Worm (Caenorhabditis elegans) whole organism, midembryonic: ENCODE measurements around the gene T26C5.3.

ENCODE experiments used
- T22C8.4 ChIP-seq: fragments of 200-800 bp; sonication (Bioruptor generic); IDR thresholded peaks from 2 replicates; pipeline ENCODE4 v1.3.6; 2022; ENCODE audit warnings: missing genetic modification characterization, missing compliant biosample characterization
- cog-1 ChIP-seq: sonication (generic microtip); optimal IDR thresholded peaks from 2 replicates; lab custom pipeline; 2016; ENCODE audit warnings: missing genetic modification characterization, missing compliant biosample characterization
- flt-1 ChIP-seq: fragments of 200-800 bp; sonication (Bioruptor generic); IDR thresholded peaks from 2 replicates; pipeline ENCODE4 v1.3.6; 2022; ENCODE audit warnings: missing genetic modification characterization, missing compliant biosample characterization
- klf-2 ChIP-seq: fragments of 200-800 bp; sonication (Bioruptor generic); conservative IDR thresholded peaks from 2 replicates; pipeline ENCODE4 v1.3.6; 2022; ENCODE audit warnings: missing genetic modification reagents, missing genetic modification characterization, missing compliant biosample characterization
- med-1 ChIP-seq: sonication (generic microtip); optimal IDR thresholded peaks from 2 replicates; lab custom pipeline; 2017; ENCODE audit warnings: missing genetic modification characterization, mild to moderate bottlenecking, missing compliant biosample characterization, antibody characterized with exemption, missing genetic modification reagents; ENCODE audit not compliant: insufficient read depth
- ref-1 ChIP-seq: fragments of 200-800 bp; sonication (Bioruptor generic); conservative IDR thresholded peaks from 2 replicates; pipeline ENCODE4 v1.3.6; 2022; ENCODE audit warnings: missing genetic modification reagents, missing genetic modification characterization, missing compliant biosample characterization
- tab-1 ChIP-seq: fragments of 200-800 bp; sonication (Bioruptor generic); IDR thresholded peaks from 2 replicates; pipeline ENCODE4 v1.3.6; 2022; ENCODE audit warnings: missing genetic modification characterization, missing compliant biosample characterization
- ztf-23 ChIP-seq: fragments of 200-800 bp; sonication (Bioruptor generic); IDR thresholded peaks from 2 replicates; pipeline ENCODE4 v1.3.6; 2022; ENCODE audit warnings: missing genetic modification reagents, missing genetic modification characterization, missing compliant biosample characterization
- ztf-29 ChIP-seq: fragments of 200-800 bp; sonication (Bioruptor generic); IDR thresholded peaks from 2 replicates; pipeline ENCODE4 v1.3.6; 2022; ENCODE audit warnings: missing genetic modification reagents, missing genetic modification characterization, missing compliant biosample characterization

DNA sequence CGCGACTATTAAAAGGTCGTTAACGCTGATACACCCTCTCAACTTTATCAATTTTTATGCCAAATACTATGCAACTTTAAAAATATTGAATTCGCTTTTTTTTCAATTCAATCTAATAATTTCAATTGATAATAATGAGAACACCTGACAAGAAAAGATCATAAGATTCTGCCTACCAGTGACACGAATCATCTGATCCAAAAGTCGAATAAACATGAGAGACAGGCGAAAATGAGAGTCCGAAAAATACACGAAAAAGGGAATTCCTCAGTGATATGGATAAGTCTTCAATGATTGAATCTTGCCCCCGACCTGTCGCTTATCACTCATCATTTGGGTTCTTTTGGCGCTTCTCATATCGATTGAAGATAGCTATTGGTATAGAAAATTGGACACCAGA lies 5.2 kb downstream of the T26C5.3 start:
- TF ChIP-seq flt-1 (GFP tag; lab: Robert Waterston, UW): no peak
- TF ChIP-seq med-1 (GFP tag; lab: Kevin White, UChicago): no peak
- TF ChIP-seq tab-1: no peak
- TF ChIP-seq ref-1: no peak
- no peak for TF ChIP-seq T22C8.4
- TF ChIP-seq klf-2: no peak
- TF ChIP-seq ztf-29 (GFP tag; lab: Robert Waterston, UW): no peak
- TF ChIP-seq cog-1 (tag; lab: Kevin White, UChicago): no peak
- no peak for TF ChIP-seq ztf-23
